Worm (Caenorhabditis elegans) whole organism, L2 larva: ENCODE data around the gene Y54G2A.11.
A peak's percentile ranks its signal among the peaks of the same experiment; 100 is the strongest.

Source experiments
- nhr-11 ChIP-seq: fragments of 150-350 bp; optimal IDR thresholded peaks from 2 replicates; lab custom pipeline; 2014; ENCODE audit warnings: missing biosample characterization, missing genetic modification characterization
- nhr-25 ChIP-seq: fragments of 150-350 bp; sonication (generic microtip); optimal IDR thresholded peaks from 3 replicates; lab custom pipeline; 2014; ENCODE audit warnings: missing biosample characterization, missing genetic modification characterization

- TF ChIP-seq nhr-25 (peak; percentile 9), nhr-11 (tag; lab: Kevin White, UChicago) (no peak)
Measured at ce11 chrIV:2785057-2785456, 13.5 kb upstream of the Y54G2A.11 start.
